Worm (Caenorhabditis elegans) whole organism, L2 larva: ENCODE data around the gene ugt-52.

ENCODE experiments used
- ama-1 ChIP-seq: fragments of 150-350 bp; optimal IDR thresholded peaks from 2 replicates; lab custom pipeline; 2018; ENCODE audit warnings: inconsistent platforms
- fos-1 ChIP-seq: fragments of 150-350 bp; optimal IDR thresholded peaks from 2 replicates; lab custom pipeline; 2014; ENCODE audit warnings: missing biosample characterization, missing genetic modification characterization
- lsy-2 ChIP-seq, 2 experiments: fragments of 150-350 bp in 1 of 2; sonication (generic microtip) in 1 of 2; optimal IDR thresholded peaks; 2 replicates each; lab custom pipeline; 2014 to 2017; ENCODE audit warnings: missing biosample characterization in 2 of 2, missing genetic modification characterization in 2 of 2
- nhr-129 ChIP-seq: fragments of 150-350 bp; optimal IDR thresholded peaks from 2 replicates; lab custom pipeline; 2014; ENCODE audit warnings: missing biosample characterization, missing genetic modification characterization
- nhr-23 ChIP-seq: fragments of 150-350 bp; optimal IDR thresholded peaks from 2 replicates; lab custom pipeline; 2014; ENCODE audit warnings: missing biosample characterization, missing genetic modification reagents, missing genetic modification characterization
- unc-39 ChIP-seq: fragments of 150-350 bp; optimal IDR thresholded peaks from 2 replicates; lab custom pipeline; 2014; ENCODE audit warnings: missing biosample characterization, missing genetic modification characterization
- ztf-11 ChIP-seq: sonication (generic microtip); optimal IDR thresholded peaks from 2 replicates; lab custom pipeline; 2017; ENCODE audit warnings: missing biosample characterization, missing genetic modification characterization

DNA sequence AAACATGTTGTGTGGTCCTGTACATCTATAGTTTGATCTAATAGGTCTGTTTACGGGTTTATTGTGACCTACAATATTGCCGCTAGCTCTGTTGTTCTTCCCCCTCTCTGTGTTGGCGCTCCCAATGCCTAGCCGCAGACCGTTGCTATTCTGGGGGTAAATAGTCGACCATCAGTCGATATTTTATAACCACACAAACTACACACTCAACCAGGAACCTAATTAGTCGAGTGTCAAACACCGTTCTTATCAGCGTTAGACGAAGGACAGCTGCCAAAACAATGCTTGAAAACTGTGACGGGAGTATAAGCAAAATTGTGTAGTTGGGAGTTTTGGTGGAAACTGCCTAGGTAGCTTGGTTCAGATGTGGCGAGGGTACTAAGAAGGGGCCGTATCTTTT, 3.8 kb downstream of the ugt-52 start:
- TF ChIP-seq fos-1 (tag; lab: Kevin White, UChicago): no peak
- no peak for TF ChIP-seq ama-1 (lab: Kevin White, UChicago)
- TF ChIP-seq nhr-23 (tag; lab: Kevin White, UChicago): no peak
- TF ChIP-seq unc-39 (tag; lab: Kevin White, UChicago): no peak
- TF ChIP-seq lsy-2 (tag; optimal IDR thresholded peaks at IDR 0.05; lab: Kevin White, UChicago): no peak
- TF ChIP-seq nhr-129 (tag; lab: Kevin White, UChicago): no peak
- no peak for TF ChIP-seq ztf-11 (tag; lab: Kevin White, UChicago)
